Worm (Caenorhabditis elegans): ENCODE results near the gene paqr-2.

DNA sequence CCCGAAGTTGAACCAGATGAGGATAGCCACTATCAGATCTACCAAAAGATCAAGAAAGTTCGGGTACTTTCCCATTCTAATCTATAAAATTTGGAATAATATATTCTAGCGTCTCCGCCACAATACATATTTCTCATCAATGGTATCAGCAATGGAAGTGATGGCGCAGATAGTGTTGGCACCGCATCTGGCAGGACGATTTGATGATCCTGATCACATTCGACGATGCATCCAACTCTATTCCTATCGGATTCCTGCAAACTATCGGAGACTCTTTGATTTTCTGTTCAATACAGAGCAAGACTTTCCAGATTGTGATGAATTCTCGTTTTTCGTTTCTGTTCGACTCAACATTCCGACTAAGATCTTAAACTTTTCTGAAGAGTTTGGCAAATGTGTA is 50.4 kb downstream of the paqr-2 start:
- no peak for TF ChIP-seq K12H6.12 (tag; optimal IDR thresholded peaks at IDR 0.05)
- no peak for TF ChIP-seq aptf-3 (GFP tag; IDR thresholded peaks at IDR 0.05)
- no peak for TF ChIP-seq ZK185.1 (tag; optimal IDR thresholded peaks at IDR 0.05; ENCODE audit: poor library complexity, severe bottlenecking)
- TF ChIP-seq T07F8.4 (tag; optimal IDR thresholded peaks at IDR 0.05) = no peak
- no peak for TF ChIP-seq B0336.3 (GFP tag; IDR thresholded peaks at IDR 0.05)
- TF ChIP-seq sdz-38 (tag; optimal IDR thresholded peaks at IDR 0.05) = no peak
- TF ChIP-seq ama-1 (optimal IDR thresholded peaks at IDR 0.05) = no peak
- no peak for TF ChIP-seq ama-1 (GFP tag; optimal IDR thresholded peaks at IDR 0.05)
- TF ChIP-seq dox-1 (GFP tag; IDR thresholded peaks at IDR 0.05) = no peak
- no peak for TF ChIP-seq tbp1 (GFP tag; optimal IDR thresholded peaks at IDR 0.05)
- TF ChIP-seq Y53F4B.3 (GFP tag; IDR thresholded peaks at IDR 0.05) = no peak
- no peak for TF ChIP-seq nhr-27 (tag; optimal IDR thresholded peaks at IDR 0.05)
- no peak for TF ChIP-seq F33H1.4 (GFP tag; IDR thresholded peaks at IDR 0.05)
- TF ChIP-seq unc-62 (GFP tag; optimal IDR thresholded peaks at IDR 0.05) = no peak
- no peak for TF ChIP-seq dpl-1 (GFP tag; optimal IDR thresholded peaks at IDR 0.05)
